Worm (Caenorhabditis elegans): ENCODE data around the gene F31D4.8.

- TF ChIP-seq unc-39 (tag; optimal IDR thresholded peaks at IDR 0.05) = no peak
- TF ChIP-seq lsy-2 (tag; optimal IDR thresholded peaks at IDR 0.05) = no peak
- TF ChIP-seq ztf-4 (tag; optimal IDR thresholded peaks at IDR 0.05) = no peak
- no peak for TF ChIP-seq skn-1 (tag; optimal IDR thresholded peaks at IDR 0.05)
- no peak for TF ChIP-seq nhr-11 (tag; optimal IDR thresholded peaks at IDR 0.05)
- TF ChIP-seq ama-1 (optimal IDR thresholded peaks at IDR 0.05) = no peak
- no peak for TF ChIP-seq lin-13 (GFP tag; optimal IDR thresholded peaks at IDR 0.05)
- no peak for TF ChIP-seq fos-1 (tag; optimal IDR thresholded peaks at IDR 0.05)
- no peak for TF ChIP-seq alr-1 (tag; optimal IDR thresholded peaks at IDR 0.05)
These were observed 23.6 kb upstream of the F31D4.8 start for ce11 chrV:20891871-20892270.

Data from whole organism, L2 larva.